Worm (Caenorhabditis elegans) whole organism, L4 larva: ENCODE data around the gene gmeb-2.

Experiments used
- D1046.2 ChIP-seq: fragments of 200-800 bp; sonication (Bioruptor generic); IDR thresholded peaks from 2 replicates; pipeline ENCODE4 v1.3.6; 2022; ENCODE audit warnings: missing genetic modification characterization, missing compliant biosample characterization
- F26F4.8 ChIP-seq: fragments of 200-800 bp; sonication (Bioruptor generic); conservative IDR thresholded peaks from 2 replicates; pipeline ENCODE4 v1.3.6; 2022; ENCODE audit warnings: missing genetic modification characterization, missing compliant biosample characterization
- F37D6.2 ChIP-seq: sonication (generic microtip); optimal IDR thresholded peaks from 2 replicates; lab custom pipeline; 2016; ENCODE audit warnings: mild to moderate bottlenecking, missing genetic modification characterization, missing compliant biosample characterization
- T26A8.4 ChIP-seq: fragments of 200-800 bp; sonication (Bioruptor generic); IDR thresholded peaks from 2 replicates; pipeline ENCODE4 v1.3.6; 2022; ENCODE audit warnings: missing genetic modification characterization, missing compliant biosample characterization
- attf-4 ChIP-seq: sonication (generic microtip); optimal IDR thresholded peaks from 3 replicates; lab custom pipeline; 2017; ENCODE audit warnings: missing biosample characterization, missing genetic modification characterization
- ceh-20 ChIP-seq: fragments of 200-800 bp; sonication (Bioruptor generic); IDR thresholded peaks from 2 replicates; pipeline ENCODE4 v1.3.6; 2022; ENCODE audit warnings: missing genetic modification reagents, missing genetic modification characterization, missing compliant biosample characterization
- ceh-28 ChIP-seq: fragments of 150-350 bp; optimal IDR thresholded peaks from 2 replicates; lab custom pipeline; 2014; ENCODE audit warnings: missing biosample characterization, missing genetic modification reagents, missing genetic modification characterization
- ceh-32 ChIP-seq: sonication (generic microtip); optimal IDR thresholded peaks from 2 replicates; lab custom pipeline; 2016; ENCODE audit warnings: mild to moderate bottlenecking, missing genetic modification characterization, missing compliant biosample characterization; ENCODE audit not compliant: poor library complexity
- ceh-44 ChIP-seq: fragments of 200-800 bp; sonication (Bioruptor generic); IDR thresholded peaks from 2 replicates; pipeline ENCODE4 v1.3.6; 2022; ENCODE audit warnings: missing genetic modification reagents, missing genetic modification characterization, missing compliant biosample characterization
- ceh-62 ChIP-seq: sonication (generic microtip); optimal IDR thresholded peaks from 2 replicates; lab custom pipeline; 2017; ENCODE audit warnings: missing biosample characterization, missing genetic modification characterization
- cey-2 ChIP-seq: sonication (generic microtip); optimal IDR thresholded peaks from 3 replicates; lab custom pipeline; 2017; ENCODE audit warnings: missing genetic modification characterization, mild to moderate bottlenecking, missing compliant biosample characterization, antibody characterized with exemption, borderline replicate concordance; ENCODE audit not compliant: insufficient read depth
- daf-16 ChIP-seq, 3 experiments: sonication (generic microtip); optimal IDR thresholded peaks; 2 replicates each; lab custom pipeline; 2016 to 2017; ENCODE audit warnings: missing genetic modification characterization in 3 of 3, missing genetic modification reagents in 3 of 3, mild to moderate bottlenecking in 2 of 3, missing compliant biosample characterization in 2 of 3, missing biosample characterization in 1 of 3, moderate library complexity in 1 of 3
- daf-19 ChIP-seq: fragments of 200-800 bp; sonication (Bioruptor generic); conservative IDR thresholded peaks from 2 replicates; pipeline ENCODE4 v1.3.6; 2022; ENCODE audit warnings: missing genetic modification characterization, missing compliant biosample characterization
- daf-8 ChIP-seq: fragments of 200-800 bp; sonication (Bioruptor generic); IDR thresholded peaks from 2 replicates; pipeline ENCODE4 v1.3.6; 2022; ENCODE audit warnings: missing genetic modification characterization, missing compliant biosample characterization
- dmd-8 ChIP-seq: fragments of 200-800 bp; sonication (Bioruptor generic); IDR thresholded peaks from 2 replicates; pipeline ENCODE4 v1.3.6; 2022; ENCODE audit warnings: missing genetic modification characterization, missing compliant biosample characterization
- dmd-9 ChIP-seq: fragments of 200-800 bp; sonication (Bioruptor generic); IDR thresholded peaks from 2 replicates; pipeline ENCODE4 v1.3.6; 2022; ENCODE audit warnings: missing genetic modification reagents, missing genetic modification characterization, missing compliant biosample characterization
- dpl-1 ChIP-seq: fragments of 150-350 bp; optimal IDR thresholded peaks from 2 replicates; lab custom pipeline; 2014; ENCODE audit warnings: missing biosample characterization, missing genetic modification reagents, missing genetic modification characterization
- dve-1 ChIP-seq: sonication (generic microtip); optimal IDR thresholded peaks from 2 replicates; lab custom pipeline; 2017; ENCODE audit warnings: antibody characterized with exemption, mild to moderate bottlenecking, missing genetic modification characterization, missing compliant biosample characterization; ENCODE audit not compliant: insufficient read depth
- egl-27 ChIP-seq: sonication (generic microtip); optimal IDR thresholded peaks from 3 replicates; lab custom pipeline; 2017; ENCODE audit warnings: missing biosample characterization, missing genetic modification reagents, missing genetic modification characterization
- egl-43 ChIP-seq: fragments of 200-800 bp; sonication (Bioruptor generic); IDR thresholded peaks from 2 replicates; pipeline ENCODE4 v1.3.6; 2022; ENCODE audit warnings: missing genetic modification reagents, missing genetic modification characterization, missing compliant biosample characterization
- gei-8 ChIP-seq: fragments of 200-800 bp; sonication (Bioruptor generic); optimal IDR thresholded peaks from 2 replicates; lab custom pipeline; 2018; ENCODE audit warnings: mild to moderate bottlenecking, missing genetic modification characterization, missing compliant biosample characterization
- hif-1 ChIP-seq, 2 experiments: sonication (generic microtip); optimal IDR thresholded peaks; 2 replicates each; lab custom pipeline; 2016 to 2017; ENCODE audit warnings: missing compliant biosample characterization in 2 of 2, missing genetic modification characterization in 2 of 2, missing genetic modification reagents in 2 of 2, missing genotype in 2 of 2, mild to moderate bottlenecking in 1 of 2
- hlh-11 ChIP-seq: fragments of 200-800 bp; sonication (Bioruptor generic); optimal IDR thresholded peaks from 2 replicates; lab custom pipeline; 2018; ENCODE audit warnings: mild to moderate bottlenecking, missing genetic modification characterization, missing compliant biosample characterization
- lin-13 ChIP-seq: fragments of 150-350 bp; optimal IDR thresholded peaks from 2 replicates; lab custom pipeline; 2014; ENCODE audit warnings: missing biosample characterization, missing genetic modification reagents, missing genetic modification characterization
- lin-38 ChIP-seq: fragments of 200-800 bp; sonication (Bioruptor generic); IDR thresholded peaks from 2 replicates; pipeline ENCODE4 v1.3.6; 2022; ENCODE audit warnings: missing genetic modification reagents, missing genetic modification characterization, missing compliant biosample characterization
- lin-39 ChIP-seq: fragments of 150-350 bp; optimal IDR thresholded peaks from 2 replicates; lab custom pipeline; 2014; ENCODE audit warnings: missing biosample characterization, missing genetic modification reagents, missing genetic modification characterization
- lir-3 ChIP-seq: sonication (generic microtip); optimal IDR thresholded peaks from 2 replicates; lab custom pipeline; 2016; ENCODE audit warnings: mild to moderate bottlenecking, missing genetic modification characterization, missing compliant biosample characterization
- mxl-2 ChIP-seq: fragments of 200-800 bp; sonication (Bioruptor generic); conservative IDR thresholded peaks from 2 replicates; pipeline ENCODE4 v1.3.6; 2022; ENCODE audit warnings: missing genetic modification reagents, missing genetic modification characterization, missing compliant biosample characterization
- mxl-3 ChIP-seq: fragments of 200-800 bp; sonication (Bioruptor generic); optimal IDR thresholded peaks from 2 replicates; lab custom pipeline; 2018; ENCODE audit warnings: mild to moderate bottlenecking, missing genetic modification characterization, missing compliant biosample characterization
- nhr-111 ChIP-seq: fragments of 200-800 bp; sonication (Bioruptor generic); optimal IDR thresholded peaks from 2 replicates; lab custom pipeline; 2018; ENCODE audit warnings: mild to moderate bottlenecking, missing genetic modification characterization, missing compliant biosample characterization
- nhr-42 ChIP-seq: fragments of 200-800 bp; sonication (Bioruptor generic); IDR thresholded peaks from 2 replicates; pipeline ENCODE4 v1.3.6; 2022; ENCODE audit warnings: missing genetic modification characterization, missing compliant biosample characterization
- nhr-76 ChIP-seq: fragments of 150-350 bp; optimal IDR thresholded peaks from 2 replicates; lab custom pipeline; 2014; ENCODE audit warnings: missing biosample characterization, missing genetic modification characterization
- nhr-77 ChIP-seq: fragments of 150-350 bp; optimal IDR thresholded peaks from 2 replicates; lab custom pipeline; 2014; ENCODE audit warnings: missing biosample characterization, missing genetic modification characterization
- php-3 ChIP-seq: fragments of 200-800 bp; sonication (Bioruptor generic); IDR thresholded peaks from 2 replicates; pipeline ENCODE4 v1.3.6; 2022; ENCODE audit warnings: missing genetic modification reagents, missing genetic modification characterization, missing compliant biosample characterization
- pqm-1 ChIP-seq: sonication (generic microtip); optimal IDR thresholded peaks from 2 replicates; lab custom pipeline; 2017; ENCODE audit warnings: missing biosample characterization, missing genetic modification characterization
- vab-7 ChIP-seq: fragments of 200-800 bp; sonication (Bioruptor generic); IDR thresholded peaks from 2 replicates; pipeline ENCODE4 v1.3.6; 2022; ENCODE audit warnings: missing genetic modification reagents, missing genetic modification characterization, missing compliant biosample characterization
- zag-1 ChIP-seq: fragments of 150-350 bp; optimal IDR thresholded peaks from 2 replicates; lab custom pipeline; 2014; ENCODE audit warnings: missing biosample characterization, missing genetic modification characterization
- zfp-3 ChIP-seq: fragments of 200-800 bp; sonication (Bioruptor generic); conservative IDR thresholded peaks from 2 replicates; pipeline ENCODE4 v1.3.6; 2022; ENCODE audit warnings: missing genetic modification reagents, missing genetic modification characterization, missing compliant biosample characterization
- ztf-7 ChIP-seq: fragments of 150-350 bp; optimal IDR thresholded peaks from 2 replicates; lab custom pipeline; 2014; ENCODE audit warnings: missing biosample characterization, missing genetic modification characterization

The gmeb-2 gene

DNA sequence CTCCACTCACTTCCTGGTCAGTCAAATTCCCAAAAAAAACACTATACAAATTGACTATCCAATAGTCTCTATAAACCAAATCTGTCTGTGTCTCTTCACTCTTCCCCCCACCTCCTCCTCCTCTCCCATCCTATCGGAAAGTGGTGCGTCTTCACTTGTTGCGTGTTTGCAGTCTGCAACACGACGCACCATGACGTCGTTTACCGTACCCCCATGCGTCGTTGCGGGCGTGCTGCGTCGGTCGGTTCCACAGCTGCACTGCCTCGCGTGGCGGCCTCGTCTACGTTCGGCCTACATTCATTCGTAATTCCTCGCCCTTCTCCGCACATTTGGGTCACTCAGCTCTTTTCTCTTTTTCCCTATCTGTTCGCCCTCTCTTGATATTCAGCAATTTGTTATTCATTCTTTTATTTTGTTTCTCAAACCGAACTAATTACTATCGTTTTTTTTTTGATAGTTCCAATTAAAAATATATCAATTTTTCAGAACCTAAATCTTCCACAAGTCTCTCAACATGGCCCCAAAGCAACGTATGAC, 37.7 kb upstream of the gmeb-2 start, which contains the start of gene serp-1.1 (continued):
- TF ChIP-seq mxl-3 (GFP tag; lab: Kevin White, UChicago) (peak; percentile 100), nhr-42 (peak; percentile 98), lir-3 (tag; lab: Kevin White, UChicago) (peak; percentile 86), F26F4.8 (GFP tag; lab: Robert Waterston, UW) (no peak), lin-39 (tag; lab: Kevin White, UChicago) (peak; percentile 80), dpl-1 (GFP tag; lab: Kevin White, UChicago) (peak; percentile 85), php-3 (GFP tag; lab: Robert Waterston, UW) (peak; percentile 91), cey-2 (tag; lab: Kevin White, UChicago) (no peak), daf-16 (GFP tag; optimal IDR thresholded peaks at IDR 0.05; lab: Kevin White, UChicago) (peak; percentile 94), daf-16 (tag; optimal IDR thresholded peaks at IDR 0.05; lab: Kevin White, UChicago) (peak; percentile 80), ceh-62 (tag; lab: Kevin White, UChicago) (no peak), zfp-3 (GFP tag; lab: Robert Waterston, UW) (peak; percentile 96), nhr-76 (tag; lab: Kevin White, UChicago) (peak; percentile 47), gei-8 (GFP tag; lab: Kevin White, UChicago) (peak; percentile 93), attf-4 (tag; lab: Kevin White, UChicago) (peak; percentile 56), egl-43 (GFP tag; lab: Robert Waterston, UW) (peak; percentile 98), vab-7 (GFP tag; lab: Robert Waterston, UW) (peak; percentile 93), ceh-44 (GFP tag; lab: Robert Waterston, UW) (peak; percentile 25; the same call in 1 of the 2 replicates), nhr-111 (GFP tag; lab: Kevin White, UChicago) (no peak), dve-1 (tag; lab: Kevin White, UChicago) (peak; percentile 100), dmd-9 (peak; percentile 92), ztf-7 (tag; lab: Kevin White, UChicago) (peak; percentile 94), hif-1 (tag; optimal IDR thresholded peaks at IDR 0.05; lab: Kevin White, UChicago) (peak; percentile 80 to 97), daf-19 (GFP tag; lab: Robert Waterston, UW) (no peak), ceh-20 (GFP tag; lab: Robert Waterston, UW) (peak; percentile 99), D1046.2 (peak; percentile 92), T26A8.4 (GFP tag; lab: Robert Waterston, UW) (peak; percentile 98), lin-38 (GFP tag; lab: Robert Waterston, UW) (peak; percentile 93), F37D6.2 (tag; lab: Kevin White, UChicago) (peak; percentile 96), daf-8 (GFP tag; lab: Robert Waterston, UW) (peak; percentile 90; the same call in 1 of the 2 replicates), lin-13 (GFP tag; lab: Kevin White, UChicago) (peak; percentile 99), zag-1 (tag; lab: Kevin White, UChicago) (peak; percentile 62), ceh-32 (tag; lab: Kevin White, UChicago) (peak; percentile 82), ceh-28 (tag; lab: Kevin White, UChicago) (peak; percentile 77), hlh-11 (peak; percentile 100), mxl-2 (GFP tag; lab: Robert Waterston, UW) (peak; percentile 91), nhr-77 (tag; lab: Kevin White, UChicago) (peak; percentile 98), egl-27 (tag; lab: Kevin White, UChicago) (peak; percentile 85), pqm-1 (tag; lab: Kevin White, UChicago) (peak; percentile 91), dmd-8 (GFP tag; lab: Robert Waterston, UW) (peak; percentile 81)
- TF ChIP-seq, all 104 proteins: peak for 88
